Worm (Caenorhabditis elegans) whole organism, late embryonic: Measurements from ENCODE around the gene T13F3.8.

Source experiments
- F13H6.1 ChIP-seq: sonication (generic microtip); optimal IDR thresholded peaks from 2 replicates; lab custom pipeline; 2016; ENCODE audit warnings: missing genetic modification characterization, missing compliant biosample characterization
- Y22D7AL.16 ChIP-seq: sonication (generic microtip); optimal IDR thresholded peaks from 2 replicates; lab custom pipeline; 2016; ENCODE audit warnings: missing genetic modification characterization, missing compliant biosample characterization
- ceh-14 ChIP-seq: sonication (generic microtip); optimal IDR thresholded peaks from 2 replicates; lab custom pipeline; 2016; ENCODE audit warnings: missing genotype, missing genetic modification characterization, missing compliant biosample characterization
- ceh-18 ChIP-seq: sonication (generic microtip); optimal IDR thresholded peaks from 2 replicates; lab custom pipeline; 2016; ENCODE audit warnings: missing genetic modification characterization, missing compliant biosample characterization
- ceh-24 ChIP-seq: sonication (generic microtip); optimal IDR thresholded peaks from 2 replicates; lab custom pipeline; 2016; ENCODE audit warnings: mild to moderate bottlenecking, missing genetic modification characterization, missing compliant biosample characterization
- ceh-45 ChIP-seq: fragments of 200-800 bp; sonication (Bioruptor generic); IDR thresholded peaks from 2 replicates; pipeline ENCODE4 v1.3.6; 2022; ENCODE audit warnings: missing genetic modification reagents, missing genetic modification characterization, missing compliant biosample characterization
- ceh-6 ChIP-seq: fragments of 200-800 bp; sonication (Bioruptor generic); optimal IDR thresholded peaks from 2 replicates; lab custom pipeline; 2018; ENCODE audit warnings: mild to moderate bottlenecking, missing genetic modification characterization, missing compliant biosample characterization
- che-1 ChIP-seq: sonication (generic microtip); optimal IDR thresholded peaks from 2 replicates; lab custom pipeline; 2016; ENCODE audit warnings: mild to moderate bottlenecking, missing genetic modification characterization, missing compliant biosample characterization
- dmd-4 ChIP-seq: sonication (generic microtip); optimal IDR thresholded peaks from 2 replicates; lab custom pipeline; 2016; ENCODE audit warnings: borderline replicate concordance, missing genetic modification characterization, missing compliant biosample characterization
- elt-2 ChIP-seq: sonication (generic microtip); optimal IDR thresholded peaks from 2 replicates; lab custom pipeline; 2016; ENCODE audit warnings: missing genetic modification reagents, missing genetic modification characterization, missing compliant biosample characterization
- elt-4 ChIP-seq: sonication (generic microtip); optimal IDR thresholded peaks from 2 replicates; lab custom pipeline; 2016; ENCODE audit warnings: missing genetic modification characterization, missing compliant biosample characterization
- fax-1 ChIP-seq: sonication (generic microtip); optimal IDR thresholded peaks from 2 replicates; lab custom pipeline; 2016; ENCODE audit warnings: missing genotype, missing genetic modification characterization, missing compliant biosample characterization
- fkh-10 ChIP-seq: fragments of 150-350 bp; optimal IDR thresholded peaks from 2 replicates; lab custom pipeline; 2014; ENCODE audit warnings: missing biosample characterization, missing genetic modification reagents, missing genetic modification characterization
- fkh-6 ChIP-seq: sonication (generic microtip); optimal IDR thresholded peaks from 2 replicates; lab custom pipeline; 2016; ENCODE audit warnings: missing genetic modification characterization, missing compliant biosample characterization
- hlh-13 ChIP-seq: fragments of 200-800 bp; sonication (Bioruptor generic); optimal IDR thresholded peaks from 2 replicates; lab custom pipeline; 2018; ENCODE audit warnings: mild to moderate bottlenecking, missing genetic modification characterization, missing compliant biosample characterization
- hlh-8 ChIP-seq: sonication (generic microtip); optimal IDR thresholded peaks from 2 replicates; lab custom pipeline; 2016; ENCODE audit warnings: missing genotype, missing genetic modification characterization, missing compliant biosample characterization
- lin-11 ChIP-seq: fragments of 200-800 bp; sonication (Bioruptor generic); optimal IDR thresholded peaks from 2 replicates; lab custom pipeline; 2018; ENCODE audit warnings: mild to moderate bottlenecking, missing genetic modification characterization, missing compliant biosample characterization
- madf-2 ChIP-seq: sonication (generic microtip); optimal IDR thresholded peaks from 2 replicates; lab custom pipeline; 2017; ENCODE audit warnings: missing genetic modification characterization, missing compliant biosample characterization
- nfya-1 ChIP-seq: sonication (generic microtip); optimal IDR thresholded peaks from 2 replicates; lab custom pipeline; 2017; ENCODE audit warnings: missing genetic modification characterization, mild to moderate bottlenecking, missing compliant biosample characterization, antibody characterized with exemption, moderate library complexity
- npax-4 ChIP-seq: sonication (generic microtip); optimal IDR thresholded peaks from 2 replicates; lab custom pipeline; 2016; ENCODE audit warnings: missing genetic modification characterization, missing compliant biosample characterization
- pat-9 ChIP-seq: fragments of 200-800 bp; sonication (Bioruptor generic); optimal IDR thresholded peaks from 2 replicates; lab custom pipeline; 2018; ENCODE audit warnings: mild to moderate bottlenecking, missing genetic modification characterization, moderate library complexity, missing compliant biosample characterization
- pax-1 ChIP-seq: fragments of 150-350 bp; optimal IDR thresholded peaks from 2 replicates; lab custom pipeline; 2014; ENCODE audit warnings: missing biosample characterization, missing genetic modification characterization
- pha-2 ChIP-seq: sonication (generic microtip); optimal IDR thresholded peaks from 2 replicates; lab custom pipeline; 2017; ENCODE audit warnings: mild to moderate bottlenecking, missing genetic modification characterization, missing compliant biosample characterization
- pha-4 ChIP-seq: fragments of 150-350 bp; optimal IDR thresholded peaks from 2 replicates; lab custom pipeline; 2018; ENCODE audit warnings: missing biosample characterization, missing genetic modification reagents, missing genetic modification characterization
- ref-2 ChIP-seq: sonication (generic microtip); optimal IDR thresholded peaks from 2 replicates; lab custom pipeline; 2016; ENCODE audit warnings: missing genetic modification characterization, missing compliant biosample characterization
- rnt-1 ChIP-seq: sonication (generic microtip); optimal IDR thresholded peaks from 2 replicates; lab custom pipeline; 2016; ENCODE audit warnings: missing genetic modification characterization, missing compliant biosample characterization
- sdc-2 ChIP-seq: sonication (generic microtip); optimal IDR thresholded peaks from 2 replicates; lab custom pipeline; 2016; ENCODE audit warnings: missing genotype, missing genetic modification characterization, missing compliant biosample characterization
- sox-2 ChIP-seq: fragments of 200-800 bp; sonication (Bioruptor generic); IDR thresholded peaks from 2 replicates; pipeline ENCODE4 v1.3.6; 2022; ENCODE audit warnings: missing genetic modification reagents, missing genetic modification characterization, missing compliant biosample characterization
- sox-4 ChIP-seq: sonication (generic microtip); optimal IDR thresholded peaks from 2 replicates; lab custom pipeline; 2017; ENCODE audit warnings: mild to moderate bottlenecking, missing genetic modification characterization, inconsistent platforms, missing compliant biosample characterization
- syd-9 ChIP-seq: sonication (generic microtip); optimal IDR thresholded peaks from 2 replicates; lab custom pipeline; 2016; ENCODE audit warnings: mild to moderate bottlenecking, missing genetic modification characterization, moderate library complexity, missing compliant biosample characterization
- tbx-2 ChIP-seq: sonication (generic microtip); optimal IDR thresholded peaks from 2 replicates; lab custom pipeline; 2016; ENCODE audit warnings: missing genetic modification characterization, missing compliant biosample characterization
- tbx-7 ChIP-seq: sonication (generic microtip); optimal IDR thresholded peaks from 2 replicates; lab custom pipeline; 2016; ENCODE audit warnings: missing genotype, missing genetic modification characterization, missing compliant biosample characterization
- ttx-3 ChIP-seq: sonication (generic microtip); optimal IDR thresholded peaks from 2 replicates; lab custom pipeline; 2016; ENCODE audit warnings: missing genetic modification reagents, missing genetic modification characterization, missing compliant biosample characterization
- unc-55 ChIP-seq: sonication (generic microtip); optimal IDR thresholded peaks from 2 replicates; lab custom pipeline; 2017; ENCODE audit warnings: missing biosample characterization, missing genetic modification reagents, missing genetic modification characterization
- unc-86 ChIP-seq: sonication (generic microtip); optimal IDR thresholded peaks from 2 replicates; lab custom pipeline; 2016; ENCODE audit warnings: missing genetic modification characterization, missing compliant biosample characterization

T13F3.8 gene

DNA sequence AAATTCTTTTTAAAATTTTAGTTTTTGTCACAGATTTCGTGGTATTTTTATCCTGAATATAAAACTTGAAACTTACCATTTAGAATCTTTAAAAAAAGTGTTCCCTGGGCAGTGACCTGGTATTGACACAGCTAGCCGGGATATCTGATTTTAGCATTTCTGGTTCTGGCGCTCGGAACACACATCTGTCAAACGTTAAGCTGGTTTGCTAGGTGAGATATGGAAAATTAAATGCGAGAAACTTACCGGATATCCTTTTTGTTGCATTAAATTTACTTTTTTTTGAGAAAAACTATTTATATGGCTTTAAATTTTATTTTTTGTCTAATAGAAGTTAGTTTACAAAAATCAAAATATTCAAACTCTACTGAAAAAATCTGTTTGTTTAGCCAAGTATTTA is 16.2 kb downstream of the T13F3.8 start, which contains the start of gene F28G4.4:
TSS of gene F28G4.4 (minus strand) at position 101 of the 400 bp plus-strand sequence.
- TF ChIP-seq ref-2 (tag; lab: Kevin White, UChicago) (no peak), hlh-8 (tag; lab: Kevin White, UChicago) (no peak), npax-4 (tag; lab: Kevin White, UChicago) (no peak), madf-2 (tag; lab: Kevin White, UChicago) (no peak), fax-1 (tag; lab: Kevin White, UChicago) (no peak), sox-4 (tag; lab: Kevin White, UChicago) (no peak), tbx-2 (tag; lab: Kevin White, UChicago) (no peak), syd-9 (tag; lab: Kevin White, UChicago) (no peak)

DNA sequence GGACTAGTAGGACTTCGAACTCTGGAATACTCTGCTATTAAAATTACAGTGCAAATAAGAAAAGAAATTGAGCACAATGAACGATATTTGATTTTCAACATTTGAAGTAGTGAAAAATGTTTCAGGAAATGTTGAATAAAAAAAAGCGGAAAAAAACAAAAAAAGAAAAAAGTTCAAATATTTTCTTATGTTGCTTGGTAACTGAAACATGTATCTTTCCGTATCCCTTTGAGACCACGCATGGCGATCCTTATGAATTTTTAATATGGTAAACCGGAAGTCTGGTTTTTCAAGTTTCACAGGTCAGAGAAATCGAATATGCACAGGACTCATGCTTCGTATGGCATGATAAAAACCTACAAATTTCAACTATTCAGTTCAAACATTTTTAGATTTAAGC is 18.0 kb downstream of the T13F3.8 start, which contains the start of gene F28G4.3:
TSS of gene F28G4.3 (minus strand) at position 101 of the 400 bp plus-strand sequence.
- TF ChIP-seq hlh-13 (GFP tag; lab: Kevin White, UChicago) (no peak), tbx-2 (tag; lab: Kevin White, UChicago) (no peak), unc-86 (tag; lab: Kevin White, UChicago) (no peak), pha-4 (tag; lab: Kevin White, UChicago) (no peak), ttx-3 (tag; lab: Kevin White, UChicago) (no peak), che-1 (tag; lab: Kevin White, UChicago) (no peak), lin-11 (tag; lab: Kevin White, UChicago) (no peak), ceh-6 (no peak), unc-55 (GFP tag; lab: Kevin White, UChicago) (no peak), rnt-1 (tag; lab: Kevin White, UChicago) (no peak), sox-2 (no peak)
- TF ChIP-seq, all 69 proteins: peak for 0

DNA sequence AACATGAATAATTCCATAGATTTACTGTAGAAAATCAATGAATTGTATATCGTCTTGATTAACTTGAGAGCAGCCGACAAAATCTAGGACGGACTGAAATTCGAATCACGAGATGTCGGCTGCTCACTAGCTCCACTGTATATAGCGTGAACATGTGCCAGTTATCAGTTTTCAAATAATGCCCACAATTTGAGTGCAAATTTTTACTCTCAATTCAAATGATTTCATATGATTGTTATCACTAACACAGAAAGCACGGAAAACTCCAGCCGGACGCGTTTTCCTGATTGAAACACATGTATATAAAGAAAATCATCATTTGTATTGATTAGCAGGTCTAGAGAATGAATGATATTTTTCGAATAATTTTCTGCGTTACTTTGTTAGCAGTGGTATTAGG is 22.8 kb downstream of the T13F3.8 start, which contains the start of gene oac-5:
TSS of gene oac-5 (plus strand) at position 301 of the 400 bp plus-strand sequence.
- TF ChIP-seq ceh-45 (no peak), tbx-7 (no peak), pat-9 (tag; lab: Kevin White, UChicago) (no peak), dmd-4 (tag; lab: Kevin White, UChicago) (no peak), ceh-14 (tag; lab: Kevin White, UChicago) (no peak), pax-1 (no peak), syd-9 (tag; lab: Kevin White, UChicago) (no peak), fkh-6 (tag; lab: Kevin White, UChicago) (no peak), nfya-1 (no peak), fax-1 (tag; lab: Kevin White, UChicago) (no peak), ceh-6 (no peak), Y22D7AL.16 (tag; lab: Kevin White, UChicago) (no peak), rnt-1 (tag; lab: Kevin White, UChicago) (no peak), elt-2 (tag; lab: Kevin White, UChicago) (no peak), pha-2 (no peak), F13H6.1 (no peak), sdc-2 (tag; lab: Kevin White, UChicago) (no peak), tbx-2 (tag; lab: Kevin White, UChicago) (no peak)
- TF ChIP-seq, all 69 proteins: peak for 0

DNA sequence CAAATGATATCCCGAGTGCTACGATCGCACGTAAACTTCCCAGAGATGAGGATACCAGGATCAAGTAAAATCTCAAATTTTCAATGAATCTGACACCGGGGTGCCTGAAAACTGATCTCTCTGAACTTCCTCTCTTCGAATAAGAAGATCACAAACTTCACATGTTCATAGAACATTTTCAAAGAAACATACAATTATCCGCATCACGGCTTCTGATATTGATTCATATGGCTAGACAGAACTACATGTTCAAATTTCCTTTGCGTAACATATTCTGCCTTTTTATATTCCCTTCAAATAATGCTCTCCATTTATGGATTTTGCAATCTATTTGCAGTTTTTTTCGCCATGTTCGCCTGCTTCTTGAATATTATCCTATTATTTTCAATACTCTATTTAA is 27.5 kb downstream of the T13F3.8 start, which contains the start of gene srbc-83:
TSS of gene srbc-83 (plus strand) at position 301 of the 400 bp plus-strand sequence.
- TF ChIP-seq elt-4 (tag; lab: Kevin White, UChicago) (no peak), ceh-24 (tag; lab: Kevin White, UChicago) (no peak), ref-2 (tag; lab: Kevin White, UChicago) (no peak), ceh-18 (tag; lab: Kevin White, UChicago) (no peak), pat-9 (tag; lab: Kevin White, UChicago) (no peak), fkh-10 (no peak), pax-1 (no peak)
